Worm (Caenorhabditis elegans) whole organism, L1 larva: ENCODE results near the gene col-139.

Experiments
- C16A3.4 ChIP-seq: fragments of 150-350 bp; optimal IDR thresholded peaks from 2 replicates; lab custom pipeline; 2014; ENCODE audit warnings: missing biosample characterization, missing genetic modification characterization
- C34B4.2 ChIP-seq: sonication (generic microtip); optimal IDR thresholded peaks from 2 replicates; lab custom pipeline; 2017; ENCODE audit warnings: mild to moderate bottlenecking, missing genetic modification characterization, missing compliant biosample characterization
- F16B12.6 ChIP-seq: fragments of 150-350 bp; optimal IDR thresholded peaks from 2 replicates; lab custom pipeline; 2014; ENCODE audit warnings: missing biosample characterization, missing genetic modification characterization
- aha-1 ChIP-seq: fragments of 150-350 bp; optimal IDR thresholded peaks from 2 replicates; lab custom pipeline; 2014; ENCODE audit warnings: missing biosample characterization, missing genetic modification characterization
- alr-1 ChIP-seq: fragments of 200-800 bp; sonication (Bioruptor generic); optimal IDR thresholded peaks from 2 replicates; lab custom pipeline; 2018; ENCODE audit warnings: borderline replicate concordance, mild to moderate bottlenecking, missing genetic modification characterization, missing compliant biosample characterization
- ama-1 ChIP-seq: fragments of 150-350 bp; optimal IDR thresholded peaks from 2 replicates; lab custom pipeline; 2014
- blmp-1 ChIP-seq: fragments of 150-350 bp; optimal IDR thresholded peaks from 2 replicates; lab custom pipeline; 2014; ENCODE audit warnings: missing biosample characterization, missing genetic modification characterization
- ceh-63 ChIP-seq: fragments of 200-800 bp; sonication (Bioruptor generic); optimal IDR thresholded peaks from 2 replicates; lab custom pipeline; 2018; ENCODE audit warnings: mild to moderate bottlenecking, missing genetic modification characterization, missing compliant biosample characterization
- ceh-8 ChIP-seq: fragments of 200-800 bp; sonication (Bioruptor generic); optimal IDR thresholded peaks from 2 replicates; lab custom pipeline; 2018; ENCODE audit warnings: mild to moderate bottlenecking, missing genetic modification characterization, moderate library complexity, missing compliant biosample characterization
- ceh-82 ChIP-seq, 3 experiments: fragments of 150-350 bp in 1 of 3; sonication (generic microtip) in 2 of 3; optimal IDR thresholded peaks; 2 replicates each; lab custom pipeline; 2014 to 2017; ENCODE audit warnings: missing biosample characterization in 3 of 3, missing genetic modification characterization in 3 of 3
- ceh-88 ChIP-seq: fragments of 200-800 bp; sonication (Bioruptor generic); IDR thresholded peaks from 2 replicates; pipeline ENCODE4 v1.3.6; 2022; ENCODE audit warnings: missing genetic modification characterization, missing compliant biosample characterization
- efl-1 ChIP-seq, 4 experiments: fragments of 150-350 bp; optimal IDR thresholded peaks in 3 of 4; peaks in 1 of 4; 1 replicate in 1 of 4; 2 replicates in 3 of 4; lab custom pipeline; 2014; ENCODE audit warnings: missing biosample characterization in 2 of 4, missing genetic modification characterization in 2 of 4, missing genetic modification reagents in 2 of 4
- egl-13 ChIP-seq: sonication (generic microtip); optimal IDR thresholded peaks from 2 replicates; lab custom pipeline; 2016; ENCODE audit warnings: missing genotype, missing genetic modification reagents, missing genetic modification characterization, missing compliant biosample characterization
- elt-2 ChIP-seq: sonication (generic microtip); optimal IDR thresholded peaks from 2 replicates; lab custom pipeline; 2016; ENCODE audit warnings: missing genetic modification characterization, mild to moderate bottlenecking, inconsistent platforms, missing compliant biosample characterization, missing genetic modification reagents
- elt-3 ChIP-seq, 6 experiments: fragments of 150-350 bp in 1 of 6; sonication (generic microtip); optimal IDR thresholded peaks; 2 replicates each; lab custom pipeline; 2017 to 2018; ENCODE audit warnings: missing biosample characterization in 6 of 6, missing genetic modification characterization in 6 of 6, inconsistent platforms in 1 of 6
- ets-5 ChIP-seq: fragments of 200-800 bp; sonication (Bioruptor generic); IDR thresholded peaks from 2 replicates; pipeline ENCODE4 v1.3.6; 2022; ENCODE audit warnings: missing genetic modification characterization, missing compliant biosample characterization
- fos-1 ChIP-seq: fragments of 150-350 bp; optimal IDR thresholded peaks from 2 replicates; lab custom pipeline; 2014; ENCODE audit warnings: missing biosample characterization, missing genetic modification characterization
- hlh-17 ChIP-seq: fragments of 200-800 bp; sonication (Bioruptor generic); optimal IDR thresholded peaks from 2 replicates; lab custom pipeline; 2018; ENCODE audit warnings: missing genetic modification characterization, mild to moderate bottlenecking, missing compliant biosample characterization, moderate library complexity, borderline replicate concordance
- hpl-2 ChIP-seq: fragments of 150-350 bp; optimal IDR thresholded peaks from 2 replicates; lab custom pipeline; 2014; ENCODE audit warnings: missing biosample characterization, missing genetic modification reagents, missing genetic modification characterization
- jun-1 ChIP-seq: fragments of 150-350 bp; optimal IDR thresholded peaks from 2 replicates; lab custom pipeline; 2014; ENCODE audit warnings: missing biosample characterization, missing genetic modification reagents, missing genetic modification characterization
- lin-15B ChIP-seq: fragments of 150-350 bp; sonication (generic microtip); optimal IDR thresholded peaks from 3 replicates; lab custom pipeline; 2014; ENCODE audit warnings: missing biosample characterization, missing genetic modification characterization
- lin-35 ChIP-seq, 2 experiments: fragments of 150-350 bp; optimal IDR thresholded peaks; 2 replicates each; lab custom pipeline; 2014; ENCODE audit warnings: missing biosample characterization in 2 of 2, missing genetic modification characterization in 2 of 2, missing genetic modification reagents in 2 of 2
- mdl-1 ChIP-seq, 2 experiments: fragments of 150-350 bp; optimal IDR thresholded peaks; 2 replicates each; lab custom pipeline; 2014 to 2017; ENCODE audit warnings: missing biosample characterization in 2 of 2, missing genetic modification characterization in 2 of 2, inconsistent platforms in 1 of 2
- mep-1 ChIP-seq: fragments of 150-350 bp; optimal IDR thresholded peaks from 2 replicates; lab custom pipeline; 2014; ENCODE audit warnings: missing biosample characterization, missing genetic modification characterization
- nhr-20 ChIP-seq: sonication (generic microtip); optimal IDR thresholded peaks from 2 replicates; lab custom pipeline; 2016; ENCODE audit warnings: mild to moderate bottlenecking, missing genetic modification characterization, missing compliant biosample characterization
- nhr-237 ChIP-seq: fragments of 150-350 bp; optimal IDR thresholded peaks from 2 replicates; lab custom pipeline; 2014; ENCODE audit warnings: missing biosample characterization, missing genetic modification characterization
- nhr-28 ChIP-seq: fragments of 150-350 bp; optimal IDR thresholded peaks from 2 replicates; lab custom pipeline; 2014; ENCODE audit warnings: missing biosample characterization, missing genetic modification characterization
- nhr-84 ChIP-seq: sonication (generic microtip); optimal IDR thresholded peaks from 2 replicates; lab custom pipeline; 2017; ENCODE audit warnings: missing biosample characterization, missing genetic modification characterization
- nhr-85 ChIP-seq: sonication (generic microtip); peaks from one replicate; lab custom pipeline; 2016; ENCODE audit warnings: missing genetic modification characterization, inconsistent platforms, missing compliant biosample characterization
- pag-3 ChIP-seq: sonication (generic microtip); optimal IDR thresholded peaks from 2 replicates; lab custom pipeline; 2017; ENCODE audit warnings: missing genetic modification characterization, mild to moderate bottlenecking, missing compliant biosample characterization, antibody characterized with exemption, borderline replicate concordance; ENCODE audit not compliant: insufficient read depth
- pqm-1 ChIP-seq: sonication (generic microtip); optimal IDR thresholded peaks from 3 replicates; lab custom pipeline; 2017; ENCODE audit warnings: missing biosample characterization, missing genetic modification characterization
- rnt-1 ChIP-seq: sonication (generic microtip); optimal IDR thresholded peaks from 2 replicates; lab custom pipeline; 2016; ENCODE audit warnings: mild to moderate bottlenecking, missing genetic modification characterization, moderate library complexity, missing compliant biosample characterization
- skn-1 ChIP-seq: fragments of 150-350 bp; optimal IDR thresholded peaks from 2 replicates; lab custom pipeline; 2014; ENCODE audit warnings: missing biosample characterization, missing genetic modification characterization
- snu-23 ChIP-seq: sonication (generic microtip); optimal IDR thresholded peaks from 2 replicates; lab custom pipeline; 2016; ENCODE audit warnings: missing genetic modification characterization, missing compliant biosample characterization
- sox-4 ChIP-seq: sonication (generic microtip); optimal IDR thresholded peaks from 2 replicates; lab custom pipeline; 2016; ENCODE audit warnings: missing genetic modification characterization, missing compliant biosample characterization
- sptf-1 ChIP-seq: fragments of 150-350 bp; optimal IDR thresholded peaks from 2 replicates; lab custom pipeline; 2014; ENCODE audit warnings: missing biosample characterization, missing genetic modification characterization
- sup-37 ChIP-seq: fragments of 200-800 bp; sonication (Bioruptor generic); optimal IDR thresholded peaks from 2 replicates; lab custom pipeline; 2018; ENCODE audit warnings: mild to moderate bottlenecking, missing genetic modification characterization, missing compliant biosample characterization
- swsn-7 ChIP-seq: sonication (generic microtip); optimal IDR thresholded peaks from 2 replicates; lab custom pipeline; 2016; ENCODE audit warnings: missing genetic modification characterization, missing compliant biosample characterization
- tbx-2 ChIP-seq: sonication (generic microtip); optimal IDR thresholded peaks from 2 replicates; lab custom pipeline; 2016; ENCODE audit warnings: missing genetic modification characterization, missing compliant biosample characterization
- tlp-1 ChIP-seq: fragments of 150-350 bp; optimal IDR thresholded peaks from 2 replicates; lab custom pipeline; 2014; ENCODE audit warnings: missing biosample characterization, missing genetic modification characterization
- unc-86 ChIP-seq: sonication (generic microtip); optimal IDR thresholded peaks from 2 replicates; lab custom pipeline; 2016; ENCODE audit warnings: missing genetic modification characterization, missing compliant biosample characterization

The col-139 gene

DNA sequence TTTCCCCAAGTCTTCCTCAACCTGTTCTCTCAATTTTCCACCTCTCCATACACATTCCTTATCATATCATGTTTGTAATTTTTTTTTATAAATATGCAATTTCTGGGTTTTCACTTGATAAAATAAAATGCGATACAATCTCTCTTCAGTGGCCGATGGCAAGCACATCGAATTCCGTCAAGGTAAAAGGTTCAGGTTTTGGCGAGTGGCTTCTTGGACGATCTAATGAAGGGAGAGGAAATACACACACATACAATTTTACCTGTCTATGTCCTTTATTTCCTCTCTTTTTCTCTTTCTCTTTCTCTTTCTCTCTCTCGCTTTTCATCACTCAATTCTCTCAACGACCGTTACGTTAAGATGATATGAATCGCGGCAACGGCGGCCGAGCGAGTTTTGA, 2.3 kb downstream of the col-139 start:
- TF ChIP-seq ceh-88 (GFP tag; lab: Robert Waterston, UW) (no peak), hpl-2 (no peak), nhr-84 (no peak), alr-1 (tag; lab: Kevin White, UChicago) (no peak), rnt-1 (tag; lab: Kevin White, UChicago) (no peak), C34B4.2 (no peak), efl-1 (optimal IDR thresholded peaks at IDR 0.05; lab: Kevin White, UChicago) (no peak), efl-1 (GFP tag; optimal IDR thresholded peaks at IDR 0.05 in 1 of 2; lab: Kevin White, UChicago) (peak in 1 of 2 experiments; percentile 45), aha-1 (tag; lab: Kevin White, UChicago) (no peak), C16A3.4 (tag; lab: Kevin White, UChicago) (no peak), sox-4 (tag; lab: Kevin White, UChicago) (no peak), elt-3 (tag; optimal IDR thresholded peaks at IDR 0.05; lab: Kevin White, UChicago) (peak in 3 of 6 experiments; percentile 15 to 54 (median 48)), nhr-237 (tag; lab: Kevin White, UChicago) (no peak), ets-5 (GFP tag; lab: Robert Waterston, UW) (no peak), elt-2 (peak; percentile 11), ceh-82 (tag; optimal IDR thresholded peaks at IDR 0.05; lab: Kevin White, UChicago) (no peak), lin-15B (no peak), tlp-1 (no peak), F16B12.6 (tag; lab: Kevin White, UChicago) (no peak), ceh-63 (GFP tag; lab: Kevin White, UChicago) (no peak), fos-1 (no peak), tbx-2 (tag; lab: Kevin White, UChicago) (no peak), mdl-1 (tag; optimal IDR thresholded peaks at IDR 0.05; lab: Kevin White, UChicago) (no peak), egl-13 (tag; lab: Kevin White, UChicago) (no peak), ceh-8 (no peak), pag-3 (no peak), nhr-28 (tag; lab: Kevin White, UChicago) (no peak), nhr-85 (tag; lab: Kevin White, UChicago) (peak; percentile 11), nhr-20 (tag; lab: Kevin White, UChicago) (peak; percentile 24), snu-23 (GFP tag; lab: Kevin White, UChicago) (peak; percentile 23), ama-1 (lab: Kevin White, UChicago) (no peak), swsn-7 (no peak), sup-37 (no peak), pqm-1 (tag; lab: Kevin White, UChicago) (no peak), mep-1 (tag; lab: Kevin White, UChicago) (peak; percentile 23), blmp-1 (tag; lab: Kevin White, UChicago) (peak; percentile 86), lin-35 (GFP tag; optimal IDR thresholded peaks at IDR 0.05; lab: Kevin White, UChicago) (peak in 1 of 2 experiments; percentile 18), jun-1 (tag; lab: Kevin White, UChicago) (no peak), skn-1 (no peak), hlh-17 (no peak), sptf-1 (no peak)

DNA sequence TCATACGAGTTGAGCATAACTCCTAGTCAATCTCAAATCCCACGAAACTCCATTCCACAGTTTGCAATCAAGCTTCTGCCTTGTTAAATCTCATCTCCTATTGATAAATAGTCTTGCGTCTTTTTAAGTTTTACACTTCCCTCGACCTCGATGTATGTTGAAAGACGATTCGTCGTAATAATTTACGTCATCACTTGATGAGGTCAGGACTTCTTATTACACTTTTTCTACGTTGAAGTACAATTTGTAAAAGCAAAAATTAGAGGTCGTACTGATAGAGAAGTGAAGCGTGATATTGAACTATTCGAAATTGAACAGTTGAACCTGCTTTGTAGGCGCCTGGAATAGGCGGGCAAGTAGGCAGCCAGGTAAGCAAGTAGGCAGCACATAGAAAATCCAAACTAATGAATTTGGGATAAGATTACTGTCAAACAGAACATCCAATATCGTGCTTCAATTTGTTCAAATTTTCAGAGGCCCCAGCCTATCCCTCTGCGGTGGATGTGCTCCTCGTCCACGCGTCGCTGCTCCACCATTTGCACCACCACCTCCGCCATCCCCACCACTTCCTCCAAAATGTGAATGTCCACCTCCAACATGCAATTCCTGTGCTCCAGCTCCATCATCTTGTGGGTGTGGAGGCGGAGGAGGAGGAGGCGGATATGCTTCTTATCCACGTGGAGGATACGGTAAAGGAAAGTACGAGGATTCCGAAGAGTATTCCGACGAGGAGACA, 4.0 kb downstream of the col-139 start:
- TF ChIP-seq unc-86 (no peak), efl-1 (optimal IDR thresholded peaks at IDR 0.05; lab: Kevin White, UChicago) (no peak), efl-1 (GFP tag; optimal IDR thresholded peaks at IDR 0.05 in 1 of 2; lab: Kevin White, UChicago) (peak in 1 of 2 experiments; percentile 57)
